Fruit fly (Drosophila melanogaster) whole organism, embryonic: ENCODE measurements around the gene jet.

Experiments
- Atf6 ChIP-seq: fragments of 200-800 bp; sonication (Bioruptor generic); IDR thresholded peaks from 2 replicates; pipeline ENCODE4 v1.3.6; 2022; ENCODE audit warnings: missing biosample characterization, missing genetic modification characterization
- Awh ChIP-seq: fragments of 200-800 bp; sonication (Bioruptor generic); IDR thresholded peaks from 2 replicates; pipeline ENCODE4, ENCODE4 v1.3.6; 2022; ENCODE audit warnings: missing biosample characterization, missing genetic modification characterization
- Bteb2 ChIP-seq: fragments of 200-800 bp; sonication (Bioruptor generic); optimal IDR thresholded peaks from 2 replicates; lab custom pipeline; 2016; ENCODE audit warnings: missing biosample characterization, missing genetic modification characterization
- CG10209 ChIP-seq: fragments of 200-800 bp; sonication (Bioruptor generic); optimal IDR thresholded peaks from 3 replicates; lab custom pipeline; 2017; ENCODE audit warnings: missing biosample characterization, mild to moderate bottlenecking, missing genetic modification characterization, missing genetic modification reagents
- CG10431 ChIP-seq: fragments of 200-800 bp; sonication (Bioruptor generic); optimal IDR thresholded peaks from 3 replicates; lab custom pipeline; 2018; ENCODE audit warnings: missing biosample characterization, mild to moderate bottlenecking, missing genetic modification characterization
- CG10654 ChIP-seq: fragments of 200-800 bp; sonication (Bioruptor generic); optimal IDR thresholded peaks from 2 replicates; lab custom pipeline; 2016; ENCODE audit warnings: missing biosample characterization, missing genetic modification characterization
- CG11398 ChIP-seq: fragments of 200-800 bp; sonication (Bioruptor generic); optimal IDR thresholded peaks from 2 replicates; lab custom pipeline; 2016; ENCODE audit warnings: missing biosample characterization, missing genetic modification characterization
- CG12236 ChIP-seq: fragments of 200-800 bp; sonication (Bioruptor generic); optimal IDR thresholded peaks from 2 replicates; lab custom pipeline; 2016; ENCODE audit warnings: missing biosample characterization, missing genetic modification characterization
- CG12299 ChIP-seq: fragments of 200-800 bp; sonication (Bioruptor generic); optimal IDR thresholded peaks from 2 replicates; lab custom pipeline; 2018; ENCODE audit warnings: missing biosample characterization, mild to moderate bottlenecking, missing genetic modification characterization
- CG12744 ChIP-seq: fragments of 200-800 bp; sonication (Bioruptor generic); optimal IDR thresholded peaks from 2 replicates; lab custom pipeline; 2016; ENCODE audit warnings: missing biosample characterization, missing genetic modification characterization
- CG14441 ChIP-seq: fragments of 200-800 bp; sonication (Bioruptor generic); IDR thresholded peaks from 2 replicates; pipeline ENCODE4 v1.3.6; 2022; ENCODE audit warnings: missing biosample characterization, missing genetic modification characterization
- CG15601 ChIP-seq: fragments of 200-800 bp; sonication (Bioruptor generic); optimal IDR thresholded peaks from 3 replicates; lab custom pipeline; 2019; ENCODE audit warnings: missing biosample characterization, mild to moderate bottlenecking, missing genetic modification characterization, moderate library complexity
- CG1832 ChIP-seq: fragments of 200-800 bp; sonication (Bioruptor generic); optimal IDR thresholded peaks from 2 replicates; lab custom pipeline; 2017; ENCODE audit warnings: missing biosample characterization, mild to moderate bottlenecking, missing genetic modification characterization, inconsistent platforms
- CG3281 ChIP-seq: fragments of 200-800 bp; sonication (Bioruptor generic); optimal IDR thresholded peaks from 3 replicates; lab custom pipeline; 2017; ENCODE audit warnings: missing biosample characterization, mild to moderate bottlenecking, missing genetic modification characterization
- CG9437 ChIP-seq: fragments of 200-800 bp; sonication (Bioruptor generic); optimal IDR thresholded peaks from 2 replicates; lab custom pipeline; 2018; ENCODE audit warnings: missing biosample characterization, mild to moderate bottlenecking, missing genetic modification characterization
- CG9817 ChIP-seq: fragments of 200-800 bp; sonication (Bioruptor generic); optimal IDR thresholded peaks from 2 replicates; lab custom pipeline; 2018; ENCODE audit warnings: missing biosample characterization, mild to moderate bottlenecking, missing genetic modification characterization, moderate library complexity
- CHES-1-like ChIP-seq: fragments of 200-800 bp; sonication (Bioruptor generic); optimal IDR thresholded peaks from 2 replicates; lab custom pipeline; 2016; ENCODE audit warnings: missing biosample characterization, missing genetic modification characterization
- D19A ChIP-seq: fragments of 200-800 bp; optimal IDR thresholded peaks from 3 replicates; lab custom pipeline; 2019; ENCODE audit warnings: missing biosample characterization, mild to moderate bottlenecking, missing genetic modification characterization, moderate library complexity
- Dek ChIP-seq: fragments of 200-800 bp; sonication (Bioruptor generic); optimal IDR thresholded peaks from 3 replicates; lab custom pipeline; 2019; ENCODE audit warnings: missing biosample characterization, mild to moderate bottlenecking, missing genetic modification characterization, moderate library complexity
- Dip2 ChIP-seq: fragments of 200-800 bp; sonication (Bioruptor generic); IDR thresholded peaks from 2 replicates; pipeline ENCODE4 v1.3.6; 2022; ENCODE audit warnings: missing biosample characterization, missing genetic modification characterization
- Dip3 ChIP-seq: fragments of 200-800 bp; sonication (Bioruptor generic); optimal IDR thresholded peaks from 3 replicates; lab custom pipeline; 2016; ENCODE audit warnings: missing biosample characterization, missing genetic modification characterization
- Doc2 ChIP-seq: fragments of 200-800 bp; sonication (Bioruptor generic); IDR thresholded peaks from 2 replicates; pipeline ENCODE4 v1.3.6; 2022; ENCODE audit warnings: missing biosample characterization, missing genetic modification characterization
- Drgx ChIP-seq: fragments of 200-800 bp; sonication (Bioruptor generic); IDR thresholded peaks from 2 replicates; pipeline ENCODE4 v1.3.6; 2022; ENCODE audit warnings: missing biosample characterization, missing genetic modification characterization
- E2f2 ChIP-seq: fragments of 200-800 bp; sonication (Bioruptor generic); IDR thresholded peaks from 2 replicates; pipeline ENCODE4 v1.3.6; 2022; ENCODE audit warnings: missing biosample characterization, missing genetic modification characterization
- ERR ChIP-seq: fragments of 200-800 bp; sonication (Bioruptor generic); optimal IDR thresholded peaks from 2 replicates; lab custom pipeline; 2016; ENCODE audit warnings: missing biosample characterization, missing genetic modification characterization
- Gsc ChIP-seq: fragments of 200-800 bp; sonication (Bioruptor generic); IDR thresholded peaks from 2 replicates; pipeline ENCODE4 v1.3.6; 2022; ENCODE audit warnings: missing biosample characterization, missing genetic modification characterization
- Gug ChIP-seq: fragments of 200-800 bp; sonication (Bioruptor generic); IDR thresholded peaks from 4 replicates; pipeline ENCODE4 v1.3.6; 2022; ENCODE audit warnings: missing biosample characterization, missing genetic modification characterization
- HHEX ChIP-seq: fragments of 200-800 bp; sonication (Bioruptor generic); optimal IDR thresholded peaks from 3 replicates; lab custom pipeline; 2017; ENCODE audit warnings: missing biosample characterization, mild to moderate bottlenecking, missing genetic modification characterization, missing genetic modification reagents
- Hr3 ChIP-seq: fragments of 200-800 bp; sonication (Bioruptor generic); optimal IDR thresholded peaks from 3 replicates; lab custom pipeline; 2016; ENCODE audit warnings: missing biosample characterization, missing genetic modification characterization
- Hr78 ChIP-seq, 2 experiments: fragments of 200-800 bp in 1 of 2; fragments of >200 bp in 1 of 2; sonication (Bioruptor generic) in 1 of 2; optimal IDR thresholded peaks; 2 replicates each; lab custom pipeline; 2017 to 2019; ENCODE audit warnings: missing biosample characterization in 2 of 2, missing genetic modification characterization in 2 of 2, mild to moderate bottlenecking in 1 of 2, moderate library complexity in 1 of 2
- Kr ChIP-seq: fragments of 200-800 bp; sonication (Bioruptor generic); optimal IDR thresholded peaks from 2 replicates; lab custom pipeline; 2017; ENCODE audit warnings: missing biosample characterization, mild to moderate bottlenecking, missing genetic modification characterization
- Lim3 ChIP-seq: fragments of 200-800 bp; sonication (Bioruptor generic); IDR thresholded peaks from 2 replicates; pipeline ENCODE4 v1.3.6; 2022; ENCODE audit warnings: missing biosample characterization, missing genetic modification characterization
- Mes4 ChIP-seq: fragments of 200-800 bp; sonication (Bioruptor generic); optimal IDR thresholded peaks from 2 replicates; lab custom pipeline; 2016; ENCODE audit warnings: missing biosample characterization, missing genetic modification characterization
- Oli ChIP-seq: fragments of 200-800 bp; sonication (Bioruptor generic); optimal IDR thresholded peaks from 2 replicates; lab custom pipeline; 2018; ENCODE audit warnings: missing biosample characterization, mild to moderate bottlenecking, missing genetic modification characterization, moderate library complexity
- Pdp1 ChIP-seq, 2 experiments: fragments of 200-800 bp; sonication (Bioruptor generic); optimal IDR thresholded peaks; 3 replicates each; lab custom pipeline; 2016; ENCODE audit warnings: missing biosample characterization in 2 of 2, missing genetic modification characterization in 2 of 2, mild to moderate bottlenecking in 1 of 2, moderate library complexity in 1 of 2
- Poxn ChIP-seq: fragments of 200-800 bp; sonication (Bioruptor generic); IDR thresholded peaks from 2 replicates; pipeline ENCODE4 v1.3.6; 2022; ENCODE audit warnings: missing biosample characterization, missing genetic modification characterization
- Side ChIP-seq: fragments of 200-800 bp; sonication (Bioruptor generic); optimal IDR thresholded peaks from 2 replicates; lab custom pipeline; 2016; ENCODE audit warnings: missing biosample characterization, missing genetic modification characterization
- Usf ChIP-seq: fragments of 200-800 bp; sonication (Bioruptor generic); optimal IDR thresholded peaks from 2 replicates; lab custom pipeline; 2017; ENCODE audit warnings: missing genotype, missing biosample characterization, missing genetic modification characterization
- ase ChIP-seq: fragments of 200-800 bp; sonication (Bioruptor generic); IDR thresholded peaks from 3 replicates; pipeline ENCODE4 v1.3.6; 2022; ENCODE audit warnings: missing biosample characterization, missing genetic modification characterization
- ato ChIP-seq: fragments of 200-800 bp; sonication (Bioruptor generic); IDR thresholded peaks from 2 replicates; pipeline ENCODE4 v1.3.6; 2022; ENCODE audit warnings: missing biosample characterization, missing genetic modification characterization; ENCODE audit not compliant: partially characterized antibody
- bsh ChIP-seq, 2 experiments: fragments of 200-800 bp; sonication (Bioruptor generic); optimal IDR thresholded peaks; 2 replicates each; lab custom pipeline; 2017 to 2018; ENCODE audit warnings: mild to moderate bottlenecking in 2 of 2, missing biosample characterization in 2 of 2, missing genetic modification characterization in 2 of 2, moderate library complexity in 1 of 2
- chn ChIP-seq: fragments of 200-800 bp; sonication (Bioruptor generic); optimal IDR thresholded peaks from 2 replicates; lab custom pipeline; 2016; ENCODE audit warnings: missing biosample characterization, missing genetic modification characterization
- ftz-f1 ChIP-seq: fragments of 200-800 bp; sonication (Bioruptor generic); optimal IDR thresholded peaks from 2 replicates; lab custom pipeline; 2016; ENCODE audit warnings: missing biosample characterization, missing genetic modification characterization
- her ChIP-seq: fragments of 200-800 bp; sonication (Bioruptor generic); optimal IDR thresholded peaks from 2 replicates; lab custom pipeline; 2016; ENCODE audit warnings: missing biosample characterization, missing genetic modification characterization
- schlank ChIP-seq: fragments of 200-800 bp; sonication (Bioruptor generic); optimal IDR thresholded peaks from 2 replicates; lab custom pipeline; 2018; ENCODE audit warnings: missing biosample characterization, mild to moderate bottlenecking, missing genetic modification characterization
- sima ChIP-seq: fragments of 200-800 bp; sonication (Bioruptor generic); optimal IDR thresholded peaks from 2 replicates; lab custom pipeline; 2016; ENCODE audit warnings: missing biosample characterization, missing genetic modification characterization
- slbo ChIP-seq: fragments of 200-800 bp; sonication (Bioruptor generic); IDR thresholded peaks from 2 replicates; pipeline ENCODE4 v1.3.6; 2022; ENCODE audit warnings: missing biosample characterization, missing genetic modification characterization
- sr ChIP-seq: fragments of 200-800 bp; sonication (Bioruptor generic); IDR thresholded peaks from 3 replicates; pipeline ENCODE4 v1.3.6; 2022; ENCODE audit warnings: missing biosample characterization, missing genetic modification characterization
- tin ChIP-seq: fragments of 200-800 bp; sonication (Bioruptor generic); optimal IDR thresholded peaks from 3 replicates; lab custom pipeline; 2016; ENCODE audit warnings: missing biosample characterization, missing genetic modification characterization
- tup ChIP-seq: fragments of 200-800 bp; sonication (Bioruptor generic); optimal IDR thresholded peaks from 2 replicates; lab custom pipeline; 2016; ENCODE audit warnings: missing biosample characterization, mild to moderate bottlenecking, missing genetic modification characterization, moderate library complexity

jet gene

dm6 chr2L:4976988-4977551 lies 27.5 kb upstream of the jet start, which contains the start of the genes Gmd and CG3792 (continued):
- TF ChIP-seq Mes4 (GFP tag; lab: Kevin White, UChicago) (peak; percentile 87), CHES-1-like (GFP tag; lab: Kevin White, UChicago) (peak; percentile 92), tup (GFP tag; lab: Kevin White, UChicago) (peak; percentile 78), CG10209 (GFP tag; lab: Kevin White, UChicago) (peak; percentile 94), E2f2 (peak; percentile 81), ase (peak; percentile 94), Drgx (GFP tag; lab: Robert Waterston, UW) (peak; percentile 95), HHEX (peak; percentile 94), Dip3 (GFP tag; lab: Kevin White, UChicago) (peak; percentile 92), CG14441 (GFP tag; lab: Robert Waterston, UW) (peak; percentile 96), Gsc (peak; percentile 87), her (GFP tag; lab: Kevin White, UChicago) (peak; percentile 90), tin (GFP tag; lab: Kevin White, UChicago) (peak; percentile 93), Bteb2 (peak; percentile 94), sima (GFP tag; lab: Kevin White, UChicago) (peak; percentile 77), chn (GFP tag; lab: Kevin White, UChicago) (peak; percentile 96), Doc2 (GFP tag; lab: Robert Waterston, UW) (peak; percentile 82), CG9817 (tag; lab: Kevin White, UChicago) (peak; percentile 92), CG15601 (tag; lab: Kevin White, UChicago) (peak; percentile 92), ERR (GFP tag; lab: Kevin White, UChicago) (peak; percentile 90), D19A (peak; percentile 91), ftz-f1 (GFP tag; lab: Kevin White, UChicago) (peak; percentile 52), Atf6 (GFP tag; lab: Robert Waterston, UW) (peak; percentile 97), CG12299 (tag; lab: Kevin White, UChicago) (peak; percentile 89), Hr3 (peak; percentile 95), sr (peak; percentile 61; the same call in 1 of the 3 replicates), CG10431 (peak; percentile 82), Pdp1 (GFP tag; optimal IDR thresholded peaks at IDR 0.05; lab: Kevin White, UChicago) (peak; percentile 93 to 94), Awh (GFP tag; lab: Robert Waterston, UW) (peak; percentile 96), Dek (tag; lab: Kevin White, UChicago) (peak; percentile 91), CG9437 (GFP tag; lab: Kevin White, UChicago) (peak; percentile 91), Poxn (GFP tag; lab: Robert Waterston, UW) (peak; percentile 86), bsh (GFP tag; optimal IDR thresholded peaks at IDR 0.05; lab: Kevin White, UChicago) (peak; percentile 63 to 95), ato (GFP tag; lab: Robert Waterston, UW) (peak; percentile 54; the same call in 1 of the 2 replicates), CG10654 (peak; percentile 92), CG12236 (GFP tag; lab: Kevin White, UChicago) (peak; percentile 82), Side (peak; percentile 92), Dip2 (GFP tag; lab: Robert Waterston, UW) (peak; percentile 59; the same call in 1 of the 2 replicates), Lim3 (GFP tag; lab: Robert Waterston, UW) (peak; percentile 71), Kr (no peak), Oli (tag; lab: Kevin White, UChicago) (peak; percentile 94), Usf (peak; percentile 87), Gug (GFP tag; lab: Robert Waterston, UW) (peak; percentile 94), CG12744 (GFP tag; lab: Kevin White, UChicago) (peak; percentile 96), schlank (tag; lab: Kevin White, UChicago) (peak; percentile 82), Hr78 (GFP tag; optimal IDR thresholded peaks at IDR 0.05; lab: Kevin White, UChicago) (peak in 1 of 2 experiments; percentile 78), CG3281 (peak; percentile 95), CG11398 (GFP tag; lab: Kevin White, UChicago) (peak; percentile 88), CG1832 (GFP tag; lab: Kevin White, UChicago) (no peak), slbo (GFP tag; lab: Robert Waterston, UW) (peak; percentile 98)
